Worm (Caenorhabditis elegans) whole organism, early embryonic: Measurements from ENCODE around the gene irld-42.

Experiments
- B0310.2 ChIP-seq: sonication (generic microtip); optimal IDR thresholded peaks from 2 replicates; lab custom pipeline; 2016; ENCODE audit warnings: mild to moderate bottlenecking, missing genetic modification characterization, missing compliant biosample characterization
- F13C5.2 ChIP-seq: sonication (generic microtip); optimal IDR thresholded peaks from 2 replicates; lab custom pipeline; 2017; ENCODE audit warnings: mild to moderate bottlenecking, missing genetic modification characterization, inconsistent platforms, missing compliant biosample characterization
- aly-1 ChIP-seq: sonication (generic microtip); optimal IDR thresholded peaks from 2 replicates; lab custom pipeline; 2016; ENCODE audit warnings: missing genetic modification characterization, missing compliant biosample characterization
- ama-1 ChIP-seq: fragments of 150-350 bp; optimal IDR thresholded peaks from 2 replicates; lab custom pipeline; 2014
- ceh-13 ChIP-seq: fragments of 200-800 bp; sonication (Bioruptor generic); optimal IDR thresholded peaks from 2 replicates; lab custom pipeline; 2018; ENCODE audit warnings: mild to moderate bottlenecking, missing genetic modification characterization, missing compliant biosample characterization
- ceh-36 ChIP-seq: sonication (generic microtip); optimal IDR thresholded peaks from 2 replicates; lab custom pipeline; 2016; ENCODE audit warnings: missing genetic modification characterization, inconsistent platforms, missing compliant biosample characterization
- ets-7 ChIP-seq: sonication (generic microtip); optimal IDR thresholded peaks from 2 replicates; lab custom pipeline; 2016; ENCODE audit warnings: missing genotype, missing genetic modification characterization, missing compliant biosample characterization
- flt-1 ChIP-seq: fragments of 200-800 bp; sonication (Bioruptor generic); IDR thresholded peaks from 2 replicates; pipeline ENCODE4 v1.3.6; 2022; ENCODE audit warnings: missing genetic modification characterization, missing compliant biosample characterization
- hmbx-1 ChIP-seq: sonication (generic microtip); optimal IDR thresholded peaks from 2 replicates; lab custom pipeline; 2016; ENCODE audit warnings: mild to moderate bottlenecking, missing genetic modification characterization, missing compliant biosample characterization
- hmg-4 ChIP-seq: fragments of 200-800 bp; sonication (Bioruptor generic); optimal IDR thresholded peaks from 2 replicates; lab custom pipeline; 2018; ENCODE audit warnings: mild to moderate bottlenecking, missing genetic modification characterization, missing compliant biosample characterization
- hnd-1 ChIP-seq: sonication (generic microtip); optimal IDR thresholded peaks from 2 replicates; lab custom pipeline; 2016; ENCODE audit warnings: missing genetic modification characterization, missing compliant biosample characterization
- pes-1 ChIP-seq: fragments of 200-800 bp; sonication (Bioruptor generic); IDR thresholded peaks from 2 replicates; pipeline ENCODE4 v1.3.6; 2022; ENCODE audit warnings: missing genetic modification reagents, missing genetic modification characterization, missing compliant biosample characterization
- scrt-1 ChIP-seq: fragments of 200-800 bp; sonication (Bioruptor generic); IDR thresholded peaks from 2 replicates; pipeline ENCODE4 v1.3.6; 2022; ENCODE audit warnings: missing genetic modification characterization, missing compliant biosample characterization
- sea-1 ChIP-seq: fragments of 200-800 bp; sonication (Bioruptor generic); conservative IDR thresholded peaks from 2 replicates; pipeline ENCODE4 v1.3.6; 2022; ENCODE audit warnings: missing genetic modification characterization, missing compliant biosample characterization
- tbx-11 ChIP-seq: fragments of 200-800 bp; sonication (Bioruptor generic); IDR thresholded peaks from 2 replicates; pipeline ENCODE4 v1.3.6; 2022; ENCODE audit warnings: missing genetic modification characterization, missing compliant biosample characterization
- tbx-37 ChIP-seq: fragments of 200-800 bp; sonication (Bioruptor generic); conservative IDR thresholded peaks from 2 replicates; pipeline ENCODE4 v1.3.6; 2022; ENCODE audit warnings: missing genetic modification reagents, missing genetic modification characterization, missing compliant biosample characterization
- tra-4 ChIP-seq: sonication (generic microtip); optimal IDR thresholded peaks from 2 replicates; lab custom pipeline; 2017; ENCODE audit warnings: missing genetic modification characterization, missing compliant biosample characterization

The irld-42 gene

DNA sequence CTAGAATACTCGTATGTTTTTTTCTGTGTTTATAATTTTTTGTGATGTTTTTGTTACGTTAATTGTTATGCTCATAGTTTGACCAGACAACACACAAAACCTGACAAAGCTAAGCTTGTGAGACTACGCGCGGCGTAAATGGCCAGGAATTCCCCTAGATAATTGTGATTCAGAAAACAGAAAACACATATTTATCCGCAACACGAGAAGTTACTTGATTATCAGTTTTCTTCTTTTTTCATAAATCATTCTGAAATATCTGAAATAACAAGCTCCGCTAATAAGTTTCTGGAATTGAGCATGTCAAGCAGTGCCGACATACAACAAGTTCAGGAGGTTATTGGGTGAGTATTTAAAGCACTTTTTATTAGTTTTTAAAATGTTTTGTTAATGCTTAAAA is 42.6 kb downstream of the irld-42 start, which contains the start of gene srw-100:
TSS of gene srw-100 (plus strand) at position 301 of the 400 bp plus-strand sequence.
- TF ChIP-seq B0310.2 (tag; lab: Kevin White, UChicago) (no peak), hnd-1 (tag; lab: Kevin White, UChicago) (no peak), ceh-13 (GFP tag; lab: Kevin White, UChicago) (no peak), scrt-1 (GFP tag; lab: Robert Waterston, UW) (no peak), ama-1 (no peak), F13C5.2 (tag; lab: Kevin White, UChicago) (no peak), pes-1 (no peak), ceh-36 (tag; lab: Kevin White, UChicago) (no peak), tra-4 (no peak), flt-1 (no peak), hmbx-1 (tag; lab: Kevin White, UChicago) (no peak), tbx-37 (GFP tag; lab: Robert Waterston, UW) (no peak), ets-7 (tag; lab: Kevin White, UChicago) (no peak), hmg-4 (GFP tag; lab: Kevin White, UChicago) (no peak), tbx-11 (GFP tag; lab: Robert Waterston, UW) (no peak), aly-1 (tag; lab: Kevin White, UChicago) (no peak), sea-1 (no peak)

DNA sequence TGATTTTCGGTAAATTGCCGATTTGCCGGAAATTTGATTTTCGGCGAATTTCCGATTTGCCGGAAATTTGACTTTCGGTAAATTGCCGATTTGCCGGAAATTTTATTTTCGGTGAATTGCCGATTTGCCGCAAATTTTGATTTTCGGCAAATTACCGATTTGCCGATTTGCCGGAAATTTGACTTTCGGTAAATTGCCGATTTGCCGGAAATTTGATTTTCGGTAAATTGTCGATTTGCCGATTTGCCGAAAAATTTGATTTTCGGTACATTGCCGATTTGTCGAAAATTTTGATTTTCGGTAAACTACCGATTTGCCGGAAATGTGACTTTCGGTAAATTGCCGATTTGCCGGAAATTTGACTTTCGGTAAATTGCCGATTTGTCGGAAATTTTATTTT is 45.4 kb downstream of the irld-42 start:
- TF ChIP-seq scrt-1 (GFP tag; lab: Robert Waterston, UW) (peak; percentile 68), sea-1 (peak; percentile 88), tbx-11 (GFP tag; lab: Robert Waterston, UW) (peak; percentile 71; the same call in 1 of the 2 replicates)

DNA sequence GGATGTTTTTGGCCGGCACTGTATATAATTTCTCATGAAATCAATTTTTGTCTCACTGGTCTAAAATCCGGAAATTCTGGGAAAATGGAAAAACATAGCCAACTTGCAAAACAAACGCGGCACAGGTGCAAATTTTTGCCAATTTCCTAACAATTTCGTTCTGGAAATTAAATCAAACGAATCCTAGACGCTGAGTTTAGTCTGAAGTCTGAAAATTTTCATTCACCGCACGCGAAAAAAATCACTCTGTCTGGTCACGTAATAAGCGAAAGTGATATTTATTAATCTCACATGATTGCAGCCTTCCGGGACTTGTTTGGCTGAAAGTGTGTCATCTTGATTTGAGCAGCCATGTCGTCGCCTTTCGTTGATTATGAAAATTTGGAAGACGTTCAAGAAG is 48.6 kb downstream of the irld-42 start, which contains the start of gene srw-103:
TSS of gene srw-103 (plus strand) at position 301 of the 400 bp plus-strand sequence.
- TF ChIP-seq ceh-36 (tag; lab: Kevin White, UChicago) = no peak
- no peak for TF ChIP-seq F13C5.2 (tag; lab: Kevin White, UChicago)
- no peak for TF ChIP-seq scrt-1 (GFP tag; lab: Robert Waterston, UW)
- TF ChIP-seq tbx-37 (GFP tag; lab: Robert Waterston, UW) = no peak
- no peak for TF ChIP-seq tbx-11 (GFP tag; lab: Robert Waterston, UW)
- no peak for TF ChIP-seq B0310.2 (tag; lab: Kevin White, UChicago)
- no peak for TF ChIP-seq tra-4
- TF ChIP-seq aly-1 (tag; lab: Kevin White, UChicago) = no peak
- TF ChIP-seq flt-1 = no peak
- TF ChIP-seq ets-7 (tag; lab: Kevin White, UChicago) = no peak
- TF ChIP-seq ceh-13 (GFP tag; lab: Kevin White, UChicago) = no peak

DNA sequence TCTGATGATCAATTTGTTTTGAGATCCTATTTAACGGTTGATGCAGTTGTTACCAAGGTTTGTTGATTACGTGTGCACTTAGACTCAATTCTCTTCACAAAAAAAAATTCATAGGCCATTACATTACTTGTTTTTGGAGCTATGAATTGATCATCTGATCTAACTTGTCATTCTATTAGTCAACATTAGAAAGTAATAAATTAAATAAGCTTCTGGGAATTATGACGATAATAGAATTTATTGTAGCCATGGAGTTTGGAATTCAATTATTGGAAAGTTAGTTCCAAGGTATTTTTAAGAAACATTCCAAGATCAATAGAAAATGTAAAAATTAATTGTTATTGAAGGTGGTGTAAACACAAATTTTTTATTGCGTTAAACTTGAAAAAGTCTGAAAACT is 49.9 kb downstream of the irld-42 start:
- TF ChIP-seq sea-1 = no peak
- TF ChIP-seq tbx-37 (GFP tag; lab: Robert Waterston, UW) = no peak
- no peak for TF ChIP-seq F13C5.2 (tag; lab: Kevin White, UChicago)
- no peak for TF ChIP-seq flt-1
- no peak for TF ChIP-seq ets-7 (tag; lab: Kevin White, UChicago)
- TF ChIP-seq hnd-1 (tag; lab: Kevin White, UChicago) = no peak
- no peak for TF ChIP-seq hmg-4 (GFP tag; lab: Kevin White, UChicago)
- TF ChIP-seq B0310.2 (tag; lab: Kevin White, UChicago) = no peak
- TF ChIP-seq ceh-36 (tag; lab: Kevin White, UChicago) = no peak
- TF ChIP-seq tbx-11 (GFP tag; lab: Robert Waterston, UW) = no peak
- TF ChIP-seq aly-1 (tag; lab: Kevin White, UChicago) = no peak
- TF ChIP-seq ama-1 = no peak
- TF ChIP-seq scrt-1 (GFP tag; lab: Robert Waterston, UW) = no peak
- TF ChIP-seq ceh-13 (GFP tag; lab: Kevin White, UChicago) = no peak
- TF ChIP-seq pes-1 = no peak
- no peak for TF ChIP-seq hmbx-1 (tag; lab: Kevin White, UChicago)
- no peak for TF ChIP-seq tra-4

DNA sequence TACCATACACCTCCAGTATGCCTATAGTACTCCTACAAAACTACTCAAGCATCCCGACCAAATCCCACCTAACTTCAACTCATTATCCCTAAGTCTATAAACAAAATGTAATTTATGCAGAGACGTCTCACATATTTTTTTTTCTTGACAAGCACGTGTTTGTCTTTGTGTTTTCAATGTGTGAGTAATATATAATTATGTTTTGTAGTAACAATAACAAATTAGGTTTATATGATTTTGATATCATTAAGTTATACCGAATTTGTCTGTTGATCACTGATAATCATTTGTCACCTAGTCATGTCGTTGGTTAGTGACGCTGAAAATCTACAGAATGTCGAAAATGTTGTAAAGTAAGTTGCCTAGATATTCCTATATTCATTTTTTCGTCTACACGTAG is 51.6 kb downstream of the irld-42 start, which contains the start of gene srw-102:
TSS of gene srw-102 (plus strand) at position 301 of the 400 bp plus-strand sequence.
- TF ChIP-seq hnd-1 (tag; lab: Kevin White, UChicago) (no peak), hmg-4 (GFP tag; lab: Kevin White, UChicago) (no peak), aly-1 (tag; lab: Kevin White, UChicago) (no peak), pes-1 (no peak), scrt-1 (GFP tag; lab: Robert Waterston, UW) (no peak), flt-1 (no peak), F13C5.2 (tag; lab: Kevin White, UChicago) (no peak), tbx-11 (GFP tag; lab: Robert Waterston, UW) (no peak), sea-1 (no peak)
